Fruit fly (Drosophila melanogaster) Kc167 (cell line): Measurements from ENCODE around the gene CG7382.

Experiments
- Myc ChIP-seq: fragments of >200 bp; optimal IDR thresholded peaks from 2 replicates; lab custom pipeline; 2017; ENCODE audit warnings: missing external identifiers
- Sin3A ChIP-seq: fragments of >200 bp; optimal IDR thresholded peaks from 2 replicates; lab custom pipeline; 2018; ENCODE audit warnings: missing external identifiers
- h ChIP-seq: fragments of >200 bp; optimal IDR thresholded peaks from 3 replicates; lab custom pipeline; 2018; ENCODE audit warnings: missing external identifiers
- insv ChIP-seq: fragments of >200 bp; optimal IDR thresholded peaks from 3 replicates; lab custom pipeline; 2018; ENCODE audit warnings: missing external identifiers
- psq ChIP-seq: fragments of >200 bp; optimal IDR thresholded peaks from 2 replicates; lab custom pipeline; 2017; ENCODE audit warnings: missing external identifiers
- ttk ChIP-seq: sonication (Bioruptor generic); optimal IDR thresholded peaks from 2 replicates; lab custom pipeline; 2017; ENCODE audit warnings: missing external identifiers

DNA sequence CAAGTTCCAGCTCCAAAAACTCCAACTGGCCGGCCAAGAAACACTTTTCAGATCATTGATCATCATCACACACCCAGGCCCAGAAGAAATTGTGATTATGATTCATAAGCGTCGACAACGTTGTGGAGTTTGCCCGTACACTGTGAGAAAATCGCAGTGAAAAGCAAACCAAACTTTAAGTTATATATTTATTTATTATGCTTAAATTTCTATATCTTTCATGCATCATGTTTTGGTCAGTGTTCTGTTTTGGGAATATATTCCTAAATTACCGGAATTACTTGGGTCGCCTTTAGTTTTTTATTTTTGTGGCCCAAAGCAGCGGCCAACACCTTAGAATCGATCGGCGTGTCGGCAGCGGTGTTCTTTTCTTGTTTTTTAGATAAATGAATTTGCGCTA is 14.6 kb downstream of the CG7382 start:
- no peak for TF ChIP-seq psq (lab: Kevin White, UChicago)
- no peak for TF ChIP-seq Myc
- TF ChIP-seq h (lab: Kevin White, UChicago) = no peak
- no peak for TF ChIP-seq insv (lab: Kevin White, UChicago)
- TF ChIP-seq Sin3A (lab: Kevin White, UChicago) = no peak
- TF ChIP-seq ttk = no peak
